Worm (Caenorhabditis elegans) whole organism, midembryonic: Measurements from ENCODE around the gene skih-2.

Experiments used
- T22C8.4 ChIP-seq: fragments of 200-800 bp; sonication (Bioruptor generic); IDR thresholded peaks from 2 replicates; pipeline ENCODE4 v1.3.6; 2022; ENCODE audit warnings: missing genetic modification characterization, missing compliant biosample characterization
- cog-1 ChIP-seq: sonication (generic microtip); optimal IDR thresholded peaks from 2 replicates; lab custom pipeline; 2016; ENCODE audit warnings: missing genetic modification characterization, missing compliant biosample characterization
- flt-1 ChIP-seq: fragments of 200-800 bp; sonication (Bioruptor generic); IDR thresholded peaks from 2 replicates; pipeline ENCODE4 v1.3.6; 2022; ENCODE audit warnings: missing genetic modification characterization, missing compliant biosample characterization
- klf-2 ChIP-seq: fragments of 200-800 bp; sonication (Bioruptor generic); conservative IDR thresholded peaks from 2 replicates; pipeline ENCODE4 v1.3.6; 2022; ENCODE audit warnings: missing genetic modification reagents, missing genetic modification characterization, missing compliant biosample characterization
- med-1 ChIP-seq: sonication (generic microtip); optimal IDR thresholded peaks from 2 replicates; lab custom pipeline; 2017; ENCODE audit warnings: missing genetic modification characterization, mild to moderate bottlenecking, missing compliant biosample characterization, antibody characterized with exemption, missing genetic modification reagents; ENCODE audit not compliant: insufficient read depth
- ref-1 ChIP-seq: fragments of 200-800 bp; sonication (Bioruptor generic); conservative IDR thresholded peaks from 2 replicates; pipeline ENCODE4 v1.3.6; 2022; ENCODE audit warnings: missing genetic modification reagents, missing genetic modification characterization, missing compliant biosample characterization
- tab-1 ChIP-seq: fragments of 200-800 bp; sonication (Bioruptor generic); IDR thresholded peaks from 2 replicates; pipeline ENCODE4 v1.3.6; 2022; ENCODE audit warnings: missing genetic modification characterization, missing compliant biosample characterization
- ztf-23 ChIP-seq: fragments of 200-800 bp; sonication (Bioruptor generic); IDR thresholded peaks from 2 replicates; pipeline ENCODE4 v1.3.6; 2022; ENCODE audit warnings: missing genetic modification reagents, missing genetic modification characterization, missing compliant biosample characterization
- ztf-29 ChIP-seq: fragments of 200-800 bp; sonication (Bioruptor generic); IDR thresholded peaks from 2 replicates; pipeline ENCODE4 v1.3.6; 2022; ENCODE audit warnings: missing genetic modification reagents, missing genetic modification characterization, missing compliant biosample characterization

skih-2 gene

ce11 chrIV:11142314-11143227, at the start of gene skih-2:
TSS of gene skih-2 (minus strand) at chrIV:11142364.
- TF ChIP-seq flt-1 (GFP tag; lab: Robert Waterston, UW): no peak
- TF ChIP-seq klf-2 (GFP tag; lab: Robert Waterston, UW): no peak
- TF ChIP-seq T22C8.4 (GFP tag; lab: Robert Waterston, UW): no peak
- no peak for TF ChIP-seq ztf-29 (GFP tag; lab: Robert Waterston, UW)
- no peak for TF ChIP-seq ztf-23 (GFP tag; lab: Robert Waterston, UW)
- no peak for TF ChIP-seq tab-1 (GFP tag; lab: Robert Waterston, UW)
- TF ChIP-seq ref-1 (GFP tag; lab: Robert Waterston, UW): no peak
- TF ChIP-seq med-1 (GFP tag; lab: Kevin White, UChicago): no peak
- TF ChIP-seq cog-1 (tag; lab: Kevin White, UChicago): no peak

ce11 chrIV:11189411-11189810, 47.2 kb upstream of the skih-2 start, which contains the start of gene fbxb-79:
TSS of gene fbxb-79 (minus strand) at chrIV:11189511.
- no peak for TF ChIP-seq cog-1 (tag; lab: Kevin White, UChicago)
- TF ChIP-seq ref-1 (GFP tag; lab: Robert Waterston, UW): no peak
- TF ChIP-seq ztf-23 (GFP tag; lab: Robert Waterston, UW): no peak
- TF ChIP-seq klf-2 (GFP tag; lab: Robert Waterston, UW): no peak
- no peak for TF ChIP-seq ztf-29 (GFP tag; lab: Robert Waterston, UW)
- no peak for TF ChIP-seq T22C8.4 (GFP tag; lab: Robert Waterston, UW)
- no peak for TF ChIP-seq tab-1 (GFP tag; lab: Robert Waterston, UW)
- TF ChIP-seq med-1 (GFP tag; lab: Kevin White, UChicago): no peak
- TF ChIP-seq flt-1 (GFP tag; lab: Robert Waterston, UW): no peak

DNA sequence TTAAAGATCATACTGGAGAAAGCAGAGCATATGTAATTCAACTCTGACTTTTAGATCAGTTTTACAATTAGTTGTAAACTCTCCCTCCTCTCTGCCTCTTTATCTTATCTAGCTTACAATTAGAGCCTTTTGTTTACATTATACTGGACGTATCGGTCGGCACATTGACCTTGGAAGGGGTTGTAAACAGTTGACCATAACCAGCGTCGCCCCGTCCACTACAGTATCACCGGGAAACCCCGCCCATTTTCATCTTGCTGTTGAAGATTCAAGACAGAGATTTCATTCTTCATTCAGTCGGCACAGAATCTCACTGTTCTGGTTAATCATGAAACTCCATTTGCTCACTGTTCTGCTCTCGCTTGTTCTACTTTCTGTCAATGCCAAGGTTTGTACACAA, 44.6 kb upstream of the skih-2 start, which contains the start of gene sdz-27:
Gene sdz-27 (plus strand): TSS at position 301 of the 400 bp plus-strand sequence.
- TF ChIP-seq ztf-29 (GFP tag; lab: Robert Waterston, UW): no peak
- no peak for TF ChIP-seq klf-2 (GFP tag; lab: Robert Waterston, UW)
- TF ChIP-seq ztf-23 (GFP tag; lab: Robert Waterston, UW): no peak
- no peak for TF ChIP-seq med-1 (GFP tag; lab: Kevin White, UChicago)
- no peak for TF ChIP-seq flt-1 (GFP tag; lab: Robert Waterston, UW)
- TF ChIP-seq T22C8.4 (GFP tag; lab: Robert Waterston, UW): no peak
- no peak for TF ChIP-seq ref-1 (GFP tag; lab: Robert Waterston, UW)
- no peak for TF ChIP-seq tab-1 (GFP tag; lab: Robert Waterston, UW)
- TF ChIP-seq cog-1 (tag; lab: Kevin White, UChicago): no peak

- TF ChIP-seq med-1 (GFP tag; lab: Kevin White, UChicago): no peak
- TF ChIP-seq flt-1 (GFP tag; lab: Robert Waterston, UW): no peak
- no peak for TF ChIP-seq cog-1 (tag; lab: Kevin White, UChicago)
- no peak for TF ChIP-seq klf-2 (GFP tag; lab: Robert Waterston, UW)
- no peak for TF ChIP-seq ztf-23 (GFP tag; lab: Robert Waterston, UW)
- TF ChIP-seq T22C8.4 (GFP tag; lab: Robert Waterston, UW): no peak
- no peak for TF ChIP-seq ztf-29 (GFP tag; lab: Robert Waterston, UW)
- TF ChIP-seq ref-1 (GFP tag; lab: Robert Waterston, UW): no peak
- TF ChIP-seq tab-1 (GFP tag; lab: Robert Waterston, UW): no peak
These were observed 41.8 kb upstream of the skih-2 start, which contains the start of gene nuaf-3 for ce11 chrIV:11183991-11184390. TSS of gene nuaf-3 (plus strand) at chrIV:11184291.

DNA sequence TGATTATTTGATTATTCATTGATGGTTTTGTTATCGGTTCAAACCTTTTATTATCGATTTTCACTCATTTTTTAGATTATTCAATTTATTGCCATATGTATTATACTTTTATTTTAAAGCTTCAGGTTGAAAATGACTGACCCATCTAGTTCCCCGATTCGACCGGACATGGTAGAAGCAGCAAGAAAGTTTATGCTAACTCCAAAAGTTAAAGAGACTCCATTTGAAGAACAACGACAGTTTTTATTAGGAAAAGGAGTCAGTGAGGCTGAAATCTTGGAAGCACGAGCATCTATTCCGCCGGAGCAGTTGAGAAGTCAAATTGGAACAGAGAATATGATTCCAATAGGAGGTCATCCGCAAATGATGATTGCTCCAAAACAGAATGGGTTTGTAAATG, 40.8 kb upstream of the skih-2 start, which contains the start of gene prx-14:
Gene prx-14 (plus strand): TSS at position 120 of the 400 bp plus-strand sequence.
- TF ChIP-seq klf-2 (GFP tag; lab: Robert Waterston, UW) (no peak), ztf-29 (GFP tag; lab: Robert Waterston, UW) (no peak), ref-1 (GFP tag; lab: Robert Waterston, UW) (no peak)

ce11 chrIV:11180077-11180476, 37.9 kb upstream of the skih-2 start:
- TF ChIP-seq ztf-29 (GFP tag; lab: Robert Waterston, UW): no peak
- no peak for TF ChIP-seq ztf-23 (GFP tag; lab: Robert Waterston, UW)
- no peak for TF ChIP-seq cog-1 (tag; lab: Kevin White, UChicago)
- TF ChIP-seq T22C8.4 (GFP tag; lab: Robert Waterston, UW): no peak
- TF ChIP-seq klf-2 (GFP tag; lab: Robert Waterston, UW): no peak
- TF ChIP-seq med-1 (GFP tag; lab: Kevin White, UChicago): no peak
- TF ChIP-seq ref-1 (GFP tag; lab: Robert Waterston, UW): no peak
- TF ChIP-seq tab-1 (GFP tag; lab: Robert Waterston, UW): no peak
- no peak for TF ChIP-seq flt-1 (GFP tag; lab: Robert Waterston, UW)

DNA sequence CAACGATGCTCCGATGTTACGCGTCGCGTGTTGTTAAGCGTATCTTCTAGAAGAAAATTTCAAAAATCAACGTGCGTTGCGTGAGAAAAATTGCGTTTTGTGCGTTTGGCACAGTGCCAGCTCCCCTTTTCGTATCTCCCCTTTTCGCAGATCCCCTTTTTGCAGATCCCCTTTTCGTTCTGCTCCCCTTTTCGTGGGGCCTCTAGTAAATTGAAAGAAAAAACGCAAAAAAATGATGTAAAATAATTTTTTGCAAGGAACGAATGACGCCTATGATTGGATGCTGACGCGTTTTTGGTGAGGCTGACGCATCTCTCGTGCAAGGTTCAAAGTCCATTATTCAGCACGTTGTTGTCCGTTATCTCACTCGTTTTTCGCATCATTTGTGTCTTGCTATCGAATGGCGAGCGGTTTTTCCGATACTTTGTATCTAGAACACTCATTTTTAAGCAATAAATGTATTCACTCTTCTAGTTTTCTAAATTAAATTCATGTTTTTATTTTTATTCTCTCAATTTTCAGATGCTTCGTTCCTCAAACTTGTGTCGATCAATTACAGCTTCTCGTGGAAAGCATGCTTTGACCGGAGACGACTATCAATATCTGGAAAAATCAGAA, 37.1 kb upstream of the skih-2 start, which contains the start of gene cpt-2:
Gene cpt-2 (plus strand): TSS at position 523 of the 618 bp plus-strand sequence.
- TF ChIP-seq ztf-23 (GFP tag; lab: Robert Waterston, UW): peak; percentile 44; the same call in 1 of the 2 replicates

DNA sequence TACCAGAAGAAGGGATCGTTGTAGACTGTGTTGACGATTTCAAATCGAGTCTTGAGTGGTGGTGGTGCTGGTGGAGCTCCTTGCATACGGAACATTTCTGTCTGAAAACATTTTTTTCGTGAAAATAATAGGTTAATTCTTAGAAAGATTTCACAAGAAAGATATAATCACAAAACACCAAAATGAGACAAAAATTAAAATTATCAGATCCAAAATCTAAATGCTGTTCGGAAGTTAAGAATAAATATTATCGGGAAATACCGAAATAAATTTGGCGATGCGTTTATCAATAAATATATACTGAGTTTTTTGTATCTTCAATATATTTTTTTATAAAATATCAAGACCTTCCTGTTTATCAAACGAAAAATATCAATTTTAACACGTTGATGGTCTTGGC, 36.3 kb upstream of the skih-2 start, which contains the start of gene C08F8.9:
Gene C08F8.9 (minus strand): TSS at position 101 of the 400 bp plus-strand sequence.
- TF ChIP-seq flt-1 (GFP tag; lab: Robert Waterston, UW) (no peak), ztf-29 (GFP tag; lab: Robert Waterston, UW) (no peak), cog-1 (tag; lab: Kevin White, UChicago) (no peak), ref-1 (GFP tag; lab: Robert Waterston, UW) (no peak), tab-1 (GFP tag; lab: Robert Waterston, UW) (no peak), klf-2 (GFP tag; lab: Robert Waterston, UW) (no peak), ztf-23 (GFP tag; lab: Robert Waterston, UW) (no peak)
